Worm (Caenorhabditis elegans) whole organism, L4 larva: ENCODE measurements around the gene F09E5.8.

Experiments
- F10B5.3 ChIP-seq: sonication (generic microtip); optimal IDR thresholded peaks from 2 replicates; lab custom pipeline; 2016; ENCODE audit warnings: mild to moderate bottlenecking, missing genetic modification characterization, missing compliant biosample characterization
- F26F4.8 ChIP-seq: fragments of 200-800 bp; sonication (Bioruptor generic); conservative IDR thresholded peaks from 2 replicates; pipeline ENCODE4 v1.3.6; 2022; ENCODE audit warnings: missing genetic modification characterization, missing compliant biosample characterization
- F37D6.2 ChIP-seq: sonication (generic microtip); optimal IDR thresholded peaks from 2 replicates; lab custom pipeline; 2016; ENCODE audit warnings: mild to moderate bottlenecking, missing genetic modification characterization, missing compliant biosample characterization
- R02D3.7 ChIP-seq: fragments of 150-350 bp; sonication (generic microtip); optimal IDR thresholded peaks from 3 replicates; lab custom pipeline; 2014; ENCODE audit warnings: missing biosample characterization, missing genetic modification characterization
- Y5F2A.4 ChIP-seq: fragments of 200-800 bp; sonication (Bioruptor generic); optimal IDR thresholded peaks from 2 replicates; lab custom pipeline; 2018; ENCODE audit warnings: mild to moderate bottlenecking, missing genetic modification characterization, missing compliant biosample characterization
- aha-1 ChIP-seq: fragments of 150-350 bp; peaks from one replicate; lab custom pipeline; 2014; ENCODE audit warnings: missing biosample characterization, missing genetic modification characterization
- arid-1 ChIP-seq: fragments of 200-800 bp; sonication (Bioruptor generic); conservative IDR thresholded peaks from 2 replicates; pipeline ENCODE4 v1.3.6; 2022; ENCODE audit warnings: missing genetic modification reagents, missing genetic modification characterization, missing compliant biosample characterization
- ceh-20 ChIP-seq: fragments of 200-800 bp; sonication (Bioruptor generic); IDR thresholded peaks from 2 replicates; pipeline ENCODE4 v1.3.6; 2022; ENCODE audit warnings: missing genetic modification reagents, missing genetic modification characterization, missing compliant biosample characterization
- ceh-62 ChIP-seq: sonication (generic microtip); optimal IDR thresholded peaks from 2 replicates; lab custom pipeline; 2017; ENCODE audit warnings: missing biosample characterization, missing genetic modification characterization
- ctbp-1 ChIP-seq: fragments of 200-800 bp; sonication (Bioruptor generic); IDR thresholded peaks from 2 replicates; pipeline ENCODE4 v1.3.6; 2022; ENCODE audit warnings: missing genetic modification reagents, missing genetic modification characterization, missing compliant biosample characterization
- daf-12 ChIP-seq: fragments of 150-350 bp; optimal IDR thresholded peaks from 2 replicates; lab custom pipeline; 2014; ENCODE audit warnings: missing biosample characterization, missing genetic modification reagents, missing genetic modification characterization
- daf-19 ChIP-seq: fragments of 200-800 bp; sonication (Bioruptor generic); conservative IDR thresholded peaks from 2 replicates; pipeline ENCODE4 v1.3.6; 2022; ENCODE audit warnings: missing genetic modification characterization, missing compliant biosample characterization
- dmd-8 ChIP-seq: fragments of 200-800 bp; sonication (Bioruptor generic); IDR thresholded peaks from 2 replicates; pipeline ENCODE4 v1.3.6; 2022; ENCODE audit warnings: missing genetic modification characterization, missing compliant biosample characterization
- dmd-9 ChIP-seq: fragments of 200-800 bp; sonication (Bioruptor generic); IDR thresholded peaks from 2 replicates; pipeline ENCODE4 v1.3.6; 2022; ENCODE audit warnings: missing genetic modification reagents, missing genetic modification characterization, missing compliant biosample characterization
- dpl-1 ChIP-seq: fragments of 150-350 bp; optimal IDR thresholded peaks from 2 replicates; lab custom pipeline; 2014; ENCODE audit warnings: missing biosample characterization, missing genetic modification reagents, missing genetic modification characterization
- dve-1 ChIP-seq: sonication (generic microtip); optimal IDR thresholded peaks from 2 replicates; lab custom pipeline; 2017; ENCODE audit warnings: antibody characterized with exemption, mild to moderate bottlenecking, missing genetic modification characterization, missing compliant biosample characterization; ENCODE audit not compliant: insufficient read depth
- fkh-10 ChIP-seq: fragments of 150-350 bp; optimal IDR thresholded peaks from 2 replicates; lab custom pipeline; 2014; ENCODE audit warnings: missing biosample characterization, missing genetic modification reagents, missing genetic modification characterization
- hif-1 ChIP-seq, 2 experiments: sonication (generic microtip); optimal IDR thresholded peaks; 2 replicates each; lab custom pipeline; 2016 to 2017; ENCODE audit warnings: missing compliant biosample characterization in 2 of 2, missing genetic modification characterization in 2 of 2, missing genetic modification reagents in 2 of 2, missing genotype in 2 of 2, mild to moderate bottlenecking in 1 of 2
- hlh-30 ChIP-seq: sonication (generic microtip); optimal IDR thresholded peaks from 2 replicates; lab custom pipeline; 2017; ENCODE audit warnings: antibody characterized with exemption, mild to moderate bottlenecking, missing genetic modification characterization, missing compliant biosample characterization; ENCODE audit not compliant: insufficient read depth
- hmg-1.1 ChIP-seq: fragments of 200-800 bp; sonication (Bioruptor generic); IDR thresholded peaks from 2 replicates; pipeline ENCODE4 v1.3.6; 2022; ENCODE audit warnings: missing genetic modification reagents, missing genetic modification characterization, missing compliant biosample characterization
- lim-7 ChIP-seq: fragments of 200-800 bp; sonication (Bioruptor generic); IDR thresholded peaks from 2 replicates; pipeline ENCODE4 v1.3.6; 2022; ENCODE audit warnings: missing genetic modification characterization, missing compliant biosample characterization
- lin-1 ChIP-seq: fragments of 200-800 bp; sonication (Bioruptor generic); IDR thresholded peaks from 2 replicates; pipeline ENCODE4 v1.3.6; 2022; ENCODE audit warnings: missing genetic modification reagents, missing genetic modification characterization, missing compliant biosample characterization
- lin-13 ChIP-seq: fragments of 150-350 bp; optimal IDR thresholded peaks from 2 replicates; lab custom pipeline; 2014; ENCODE audit warnings: missing biosample characterization, missing genetic modification reagents, missing genetic modification characterization
- lin-29 ChIP-seq: fragments of 200-800 bp; sonication (Bioruptor generic); IDR thresholded peaks from 2 replicates; pipeline ENCODE4 v1.3.6; 2022; ENCODE audit warnings: missing genetic modification reagents, missing genetic modification characterization, missing compliant biosample characterization
- lin-38 ChIP-seq: fragments of 200-800 bp; sonication (Bioruptor generic); IDR thresholded peaks from 2 replicates; pipeline ENCODE4 v1.3.6; 2022; ENCODE audit warnings: missing genetic modification reagents, missing genetic modification characterization, missing compliant biosample characterization
- lsy-2 ChIP-seq, 2 experiments: fragments of 150-350 bp in 1 of 2; sonication (generic microtip) in 1 of 2; optimal IDR thresholded peaks; 2 replicates each; lab custom pipeline; 2014 to 2017; ENCODE audit warnings: missing biosample characterization in 2 of 2, missing genetic modification characterization in 2 of 2
- madf-5 ChIP-seq, 2 experiments: fragments of 200-800 bp; sonication (Bioruptor generic); IDR thresholded peaks; 2 replicates each; pipeline ENCODE4 v1.3.6; 2022; ENCODE audit warnings: missing compliant biosample characterization in 2 of 2, missing genetic modification characterization in 2 of 2
- madf-9 ChIP-seq: fragments of 200-800 bp; sonication (Bioruptor generic); conservative IDR thresholded peaks from 2 replicates; pipeline ENCODE4 v1.3.6; 2022; ENCODE audit warnings: missing genetic modification reagents, missing genetic modification characterization, missing compliant biosample characterization
- mdl-1 ChIP-seq, 2 experiments: fragments of 150-350 bp in 1 of 2; sonication (generic microtip) in 1 of 2; optimal IDR thresholded peaks; 2 replicates each; lab custom pipeline; 2014 to 2017; ENCODE audit warnings: missing biosample characterization in 2 of 2, missing genetic modification characterization in 2 of 2
- mdt-29 ChIP-seq: fragments of 200-800 bp; sonication (Bioruptor generic); IDR thresholded peaks from 2 replicates; pipeline ENCODE4 v1.3.6; 2022; ENCODE audit warnings: missing genetic modification reagents, missing genetic modification characterization, missing compliant biosample characterization
- mep-1 ChIP-seq: fragments of 150-350 bp; sonication (generic microtip); optimal IDR thresholded peaks from 3 replicates; lab custom pipeline; 2014; ENCODE audit warnings: missing biosample characterization, missing genetic modification characterization
- mes-2 ChIP-seq: sonication (generic microtip); optimal IDR thresholded peaks from 2 replicates; lab custom pipeline; 2016; ENCODE audit warnings: missing genotype, mild to moderate bottlenecking, missing genetic modification characterization, missing compliant biosample characterization; ENCODE audit not compliant: poor library complexity, severe bottlenecking
- mxl-3 ChIP-seq: fragments of 200-800 bp; sonication (Bioruptor generic); optimal IDR thresholded peaks from 2 replicates; lab custom pipeline; 2018; ENCODE audit warnings: mild to moderate bottlenecking, missing genetic modification characterization, missing compliant biosample characterization
- nhr-102 ChIP-seq: sonication (generic microtip); optimal IDR thresholded peaks from 2 replicates; lab custom pipeline; 2016; ENCODE audit warnings: mild to moderate bottlenecking, missing genetic modification characterization, moderate library complexity, missing compliant biosample characterization
- nhr-28 ChIP-seq: fragments of 150-350 bp; optimal IDR thresholded peaks from 2 replicates; lab custom pipeline; 2014; ENCODE audit warnings: missing biosample characterization, missing genetic modification characterization
- nhr-42 ChIP-seq: fragments of 200-800 bp; sonication (Bioruptor generic); IDR thresholded peaks from 2 replicates; pipeline ENCODE4 v1.3.6; 2022; ENCODE audit warnings: missing genetic modification characterization, missing compliant biosample characterization
- nhr-48 ChIP-seq: sonication (generic microtip); optimal IDR thresholded peaks from 2 replicates; lab custom pipeline; 2016; ENCODE audit warnings: mild to moderate bottlenecking, missing genetic modification characterization, missing compliant biosample characterization
- nhr-6 ChIP-seq: fragments of 150-350 bp; optimal IDR thresholded peaks from 2 replicates; lab custom pipeline; 2014; ENCODE audit warnings: missing biosample characterization, missing genetic modification characterization
- nhr-76 ChIP-seq: fragments of 150-350 bp; optimal IDR thresholded peaks from 2 replicates; lab custom pipeline; 2014; ENCODE audit warnings: missing biosample characterization, missing genetic modification characterization
- nhr-77 ChIP-seq: fragments of 150-350 bp; optimal IDR thresholded peaks from 2 replicates; lab custom pipeline; 2014; ENCODE audit warnings: missing biosample characterization, missing genetic modification characterization
- rbr-2 ChIP-seq: sonication (generic microtip); optimal IDR thresholded peaks from 2 replicates; lab custom pipeline; 2016; ENCODE audit warnings: missing genotype, missing genetic modification characterization, missing compliant biosample characterization
- sdz-12 ChIP-seq: fragments of 200-800 bp; sonication (Bioruptor generic); optimal IDR thresholded peaks from 2 replicates; lab custom pipeline; 2018; ENCODE audit warnings: mild to moderate bottlenecking, missing genetic modification characterization, missing compliant biosample characterization
- tag-97 ChIP-seq: fragments of 200-800 bp; sonication (Bioruptor generic); IDR thresholded peaks from 2 replicates; pipeline ENCODE4 v1.3.6; 2022; ENCODE audit warnings: missing genetic modification characterization, missing compliant biosample characterization
- unc-130 ChIP-seq: sonication (generic microtip); optimal IDR thresholded peaks from 2 replicates; lab custom pipeline; 2016; ENCODE audit warnings: missing genetic modification reagents, missing genetic modification characterization, missing compliant biosample characterization
- unc-62 ChIP-seq, 3 experiments: fragments of 150-350 bp in 1 of 3; sonication (generic microtip); optimal IDR thresholded peaks in 2 of 3; peaks in 1 of 3; 1 replicate in 1 of 3; 2 replicates in 2 of 3; lab custom pipeline; 2014 to 2017; ENCODE audit warnings: missing biosample characterization in 3 of 3, missing genetic modification characterization in 3 of 3, missing genetic modification reagents in 3 of 3, missing genotype in 1 of 3
- zfp-3 ChIP-seq: fragments of 200-800 bp; sonication (Bioruptor generic); conservative IDR thresholded peaks from 2 replicates; pipeline ENCODE4 v1.3.6; 2022; ENCODE audit warnings: missing genetic modification reagents, missing genetic modification characterization, missing compliant biosample characterization
- zip-2 ChIP-seq: fragments of 150-350 bp; optimal IDR thresholded peaks from 2 replicates; lab custom pipeline; 2014; ENCODE audit warnings: missing biosample characterization, missing genetic modification characterization
- ztf-7 ChIP-seq: fragments of 150-350 bp; optimal IDR thresholded peaks from 2 replicates; lab custom pipeline; 2014; ENCODE audit warnings: missing biosample characterization, missing genetic modification characterization

F09E5.8 gene

ce11 chrII:5373275-5374047, 23.0 kb downstream of the F09E5.8 start, which contains the start of the genes agt-2 and F09E5.3:
agt-2 (minus strand) TSS chrII:5373827.
F09E5.3 (plus strand) TSS chrII:5373997.
- TF ChIP-seq F26F4.8 (no peak), ceh-62 (tag; lab: Kevin White, UChicago) (no peak), nhr-42 (GFP tag; lab: Robert Waterston, UW) (0 out of 2 replicates have a peak, but pooled peaks have one; percentile 17), R02D3.7 (no peak), mes-2 (tag; lab: Kevin White, UChicago) (peak; percentile 93), nhr-48 (tag; lab: Kevin White, UChicago) (peak; percentile 67), lsy-2 (tag; optimal IDR thresholded peaks at IDR 0.05; lab: Kevin White, UChicago) (peak; percentile 68 to 96), mdt-29 (GFP tag; lab: Robert Waterston, UW) (no peak), hif-1 (tag; optimal IDR thresholded peaks at IDR 0.05; lab: Kevin White, UChicago) (peak in 1 of 2 experiments; percentile 58), daf-19 (GFP tag; lab: Robert Waterston, UW) (peak; percentile 79; the same call in 1 of the 2 replicates), fkh-10 (peak; percentile 86), F10B5.3 (peak; percentile 65), nhr-6 (tag; lab: Kevin White, UChicago) (peak; percentile 58), hlh-30 (peak; percentile 81), mxl-3 (GFP tag; lab: Kevin White, UChicago) (peak; percentile 62), daf-12 (tag; lab: Kevin White, UChicago) (no peak), nhr-76 (no peak), ztf-7 (tag; lab: Kevin White, UChicago) (peak; percentile 47), sdz-12 (GFP tag; lab: Kevin White, UChicago) (no peak), unc-62 (GFP tag; optimal IDR thresholded peaks at IDR 0.05 in 1 of 2; lab: Kevin White, UChicago) (peak in 1 of 2 experiments; percentile 88), unc-62 (tag; optimal IDR thresholded peaks at IDR 0.05; lab: Kevin White, UChicago) (no peak), madf-9 (0 out of 2 replicates have a peak, but pooled peaks have one; percentile 17), dmd-8 (GFP tag; lab: Robert Waterston, UW) (no peak), dmd-9 (GFP tag; lab: Robert Waterston, UW) (no peak), Y5F2A.4 (GFP tag; lab: Kevin White, UChicago) (peak; percentile 9), lin-38 (peak; percentile 86), hmg-1.1 (GFP tag; lab: Robert Waterston, UW) (peak; percentile 73; the same call in 1 of the 2 replicates), lim-7 (no peak), madf-5 (GFP tag; IDR thresholded peaks at IDR 0.05; lab: Robert Waterston, UW) (no peak), mdl-1 (tag; optimal IDR thresholded peaks at IDR 0.05; lab: Kevin White, UChicago) (peak in 1 of 2 experiments; percentile 42), nhr-28 (tag; lab: Kevin White, UChicago) (peak; percentile 34), dve-1 (tag; lab: Kevin White, UChicago) (peak; percentile 91), tag-97 (GFP tag; lab: Robert Waterston, UW) (no peak), rbr-2 (tag; lab: Kevin White, UChicago) (peak; percentile 89), F37D6.2 (peak; percentile 83), ctbp-1 (peak; percentile 80; the same call in 1 of the 2 replicates), zip-2 (tag; lab: Kevin White, UChicago) (peak; percentile 48), ceh-20 (GFP tag; lab: Robert Waterston, UW) (peak; percentile 85), arid-1 (GFP tag; lab: Robert Waterston, UW) (peak; percentile 54; the same call in 1 of the 2 replicates), lin-29 (GFP tag; lab: Robert Waterston, UW) (peak; percentile 51; the same call in 1 of the 2 replicates), unc-130 (GFP tag; lab: Kevin White, UChicago) (peak; percentile 27), nhr-77 (peak; percentile 82), mep-1 (tag; lab: Kevin White, UChicago) (peak; percentile 95), zfp-3 (GFP tag; lab: Robert Waterston, UW) (peak; percentile 74), lin-13 (GFP tag; lab: Kevin White, UChicago) (peak; percentile 84), lin-1 (GFP tag; lab: Robert Waterston, UW) (no peak), dpl-1 (GFP tag; lab: Kevin White, UChicago) (peak; percentile 87), aha-1 (tag; lab: Kevin White, UChicago) (peak; percentile 86), nhr-102 (tag; lab: Kevin White, UChicago) (peak; percentile 79)
